Fruit fly (Drosophila melanogaster) S2 (cell line): ENCODE data around the gene CG34313.
A peak's percentile ranks its signal among the peaks of the same experiment; 100 is the strongest.

Experiments
- CG8478 ChIP-seq: fragments of >200 bp; optimal IDR thresholded peaks from 2 replicates; lab custom pipeline; 2018
- CTCF ChIP-seq, 2 experiments: fragments of >200 bp; optimal IDR thresholded peaks; 2 replicates each; lab custom pipeline; 2018

CG34313 gene

dm6 chr2L:16858466-16859007 lies 20.8 kb upstream of the CG34313 start, which contains the start of gene CG31809:
Gene CG31809 (minus strand): TSS chr2L:16858714.
- no peak for TF ChIP-seq CTCF (optimal IDR thresholded peaks at IDR 0.05; lab: Kevin White, UChicago)
- TF ChIP-seq CG8478 (lab: Kevin White, UChicago) = no peak

dm6 chr2L:16859103-16859502 lies 20.2 kb upstream of the CG34313 start:
- no peak for TF ChIP-seq CTCF (optimal IDR thresholded peaks at IDR 0.05; lab: Kevin White, UChicago)
- TF ChIP-seq CG8478 (lab: Kevin White, UChicago) = no peak

- TF ChIP-seq CG8478 (lab: Kevin White, UChicago) (no peak), CTCF (optimal IDR thresholded peaks at IDR 0.05; lab: Kevin White, UChicago) (no peak)
Measured at dm6 chr2L:16859566-16859965, 19.8 kb upstream of the CG34313 start.

dm6 chr2L:16861126-16861525 lies 18.2 kb upstream of the CG34313 start, which contains the start of gene CG6012:
Gene CG6012 (minus strand): TSS chr2L:16861489.
- no peak for TF ChIP-seq CG8478 (lab: Kevin White, UChicago)
- TF ChIP-seq CTCF (optimal IDR thresholded peaks at IDR 0.05; lab: Kevin White, UChicago) = no peak

- TF ChIP-seq CTCF (optimal IDR thresholded peaks at IDR 0.05; lab: Kevin White, UChicago) (no peak), CG8478 (lab: Kevin White, UChicago) (no peak)
Measured at dm6 chr2L:16862526-16862925, 16.8 kb upstream of the CG34313 start.

- TF ChIP-seq CG8478 (lab: Kevin White, UChicago) = no peak
- TF ChIP-seq CTCF (optimal IDR thresholded peaks at IDR 0.05; lab: Kevin White, UChicago) = no peak
Measured at dm6 chr2L:16868897-16869324, 10.4 kb upstream of the CG34313 start.

- TF ChIP-seq CG8478 (lab: Kevin White, UChicago) = no peak
Measured at dm6 chr2L:16874924-16875323, 4.4 kb upstream of the CG34313 start.

dm6 chr2L:16876555-16876954 lies 2.8 kb upstream of the CG34313 start:
- TF ChIP-seq CTCF (optimal IDR thresholded peaks at IDR 0.05; lab: Kevin White, UChicago) (peak; percentile 57 to 60), CG8478 (lab: Kevin White, UChicago) (no peak)

- no peak for TF ChIP-seq CTCF (optimal IDR thresholded peaks at IDR 0.05; lab: Kevin White, UChicago)
Measured at dm6 chr2L:16877678-16878077, 1.6 kb upstream of the CG34313 start.

- no peak for TF ChIP-seq CG8478 (lab: Kevin White, UChicago)
- TF ChIP-seq CTCF (optimal IDR thresholded peaks at IDR 0.05; lab: Kevin White, UChicago) = no peak
Measured at dm6 chr2L:16880930-16881329, 1.6 kb downstream of the CG34313 start.

- TF ChIP-seq CG8478 (lab: Kevin White, UChicago) = no peak
- TF ChIP-seq CTCF (optimal IDR thresholded peaks at IDR 0.05; lab: Kevin White, UChicago) = no peak
Measured at dm6 chr2L:16882372-16882771, 3.1 kb downstream of the CG34313 start.

- no peak for TF ChIP-seq CG8478 (lab: Kevin White, UChicago)
- no peak for TF ChIP-seq CTCF (optimal IDR thresholded peaks at IDR 0.05; lab: Kevin White, UChicago)
Measured at dm6 chr2L:16882871-16883849, 3.8 kb downstream of the CG34313 start.

dm6 chr2L:16884702-16885101 lies 5.4 kb downstream of the CG34313 start:
- no peak for TF ChIP-seq CG8478 (lab: Kevin White, UChicago)
- TF ChIP-seq CTCF (optimal IDR thresholded peaks at IDR 0.05; lab: Kevin White, UChicago) = no peak

dm6 chr2L:16885347-16885746 lies 6.0 kb downstream of the CG34313 start:
- TF ChIP-seq CG8478 (lab: Kevin White, UChicago) (no peak), CTCF (optimal IDR thresholded peaks at IDR 0.05; lab: Kevin White, UChicago) (no peak)

- no peak for TF ChIP-seq CG8478 (lab: Kevin White, UChicago)
- TF ChIP-seq CTCF (optimal IDR thresholded peaks at IDR 0.05; lab: Kevin White, UChicago) = no peak
Measured at dm6 chr2L:16886459-16886858, 7.1 kb downstream of the CG34313 start.
